Fruit fly (Drosophila melanogaster) whole organism, wandering third instar larva: Measurements from ENCODE around the gene Sur.

Source experiments
- fru ChIP-seq: fragments of 200-800 bp; sonication (Bioruptor generic); optimal IDR thresholded peaks from 3 replicates; lab custom pipeline; 2016; ENCODE audit warnings: missing biosample characterization, mild to moderate bottlenecking, missing genetic modification characterization
- h ChIP-seq: fragments of 200-800 bp; sonication (Bioruptor generic); optimal IDR thresholded peaks from 3 replicates; lab custom pipeline; 2016; ENCODE audit warnings: missing biosample characterization, mild to moderate bottlenecking, missing genetic modification characterization

DNA sequence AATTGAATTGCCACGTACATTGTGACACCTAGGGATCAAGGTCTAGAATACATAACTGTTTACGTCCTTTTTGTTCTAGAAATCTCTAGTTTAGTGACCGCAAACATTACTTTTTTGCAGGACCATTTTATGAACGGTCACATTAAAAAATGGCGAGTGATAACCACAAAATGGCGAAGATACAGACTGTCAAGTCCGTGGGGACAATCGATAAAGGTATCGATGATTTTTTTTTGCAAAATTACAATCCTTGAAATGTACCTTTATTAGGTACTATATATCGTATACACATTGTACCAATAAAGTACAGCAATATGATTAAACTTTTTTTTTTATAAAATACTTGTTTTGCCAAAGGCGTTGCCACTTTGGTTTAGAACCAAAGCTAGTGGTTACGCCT is 31.5 kb upstream of the Sur start:
- TF ChIP-seq h (GFP tag; lab: Kevin White, UChicago) (no peak), fru (GFP tag; lab: Kevin White, UChicago) (no peak)
